Fruit fly (Drosophila melanogaster) whole organism: ENCODE data around the gene CG4957.

Source experiments
- CG8478 ChIP-seq: fragments of >200 bp; optimal IDR thresholded peaks from 2 replicates; lab custom pipeline; 2018; ENCODE audit warnings: inconsistent platforms
- Dll ChIP-seq: fragments of >200 bp; optimal IDR thresholded peaks from 2 replicates; lab custom pipeline; 2017
- EcR ChIP-seq, 2 experiments: fragments of >200 bp; optimal IDR thresholded peaks; 2 replicates each; lab custom pipeline; 2017; ENCODE audit warnings: missing biosample characterization in 2 of 2, missing genetic modification characterization in 2 of 2, missing genetic modification reagents in 2 of 2
- pan ChIP-seq: fragments of >200 bp; optimal IDR thresholded peaks from 2 replicates; lab custom pipeline; 2017
- usp ChIP-seq: fragments of >200 bp; optimal IDR thresholded peaks from 2 replicates; lab custom pipeline; 2017; ENCODE audit warnings: missing biosample characterization, missing genetic modification characterization, mixed read lengths

DNA sequence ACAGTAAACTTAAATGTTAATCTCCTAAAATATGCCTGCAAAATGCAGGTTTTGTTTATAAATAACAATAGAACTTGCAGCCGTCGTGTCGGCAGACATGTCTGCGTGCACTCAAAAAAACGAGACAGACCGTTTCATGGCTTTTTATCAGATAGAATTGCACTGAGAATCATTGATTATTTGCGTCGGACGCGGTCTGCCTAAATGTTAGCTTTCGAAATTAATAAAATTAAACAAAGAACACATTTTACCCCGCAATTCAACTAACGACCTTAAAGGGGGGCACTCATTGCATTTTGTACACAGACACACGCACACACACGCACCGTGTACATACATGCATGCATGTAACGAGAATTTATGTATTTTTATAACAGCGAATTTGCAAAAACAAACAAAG is 8.2 kb downstream of the CG4957 start:
- TF ChIP-seq pan (no peak), Dll (lab: Kevin White, UChicago) (no peak), CG8478 (lab: Kevin White, UChicago) (no peak), EcR (GFP tag; optimal IDR thresholded peaks at IDR 0.05; lab: Kevin White, UChicago) (no peak), usp (GFP tag; lab: Kevin White, UChicago) (no peak)
